Fruit fly (Drosophila melanogaster) whole organism, pupa: ENCODE measurements around the gene CG14286.

Experiments
- CG12605 ChIP-seq: fragments of 200-800 bp; sonication (Bioruptor generic); IDR thresholded peaks from 2 replicates; pipeline ENCODE4 v1.3.6; 2022; ENCODE audit warnings: missing biosample characterization, missing genetic modification characterization
- CG14655 ChIP-seq: fragments of 200-800 bp; sonication (Bioruptor generic); optimal IDR thresholded peaks from 3 replicates; lab custom pipeline; 2017; ENCODE audit warnings: mild to moderate bottlenecking, missing biosample characterization, missing genetic modification reagents, missing genetic modification characterization
- CG17806 ChIP-seq: fragments of 200-800 bp; sonication (Bioruptor generic); optimal IDR thresholded peaks from 2 replicates; lab custom pipeline; 2018; ENCODE audit warnings: missing biosample characterization, mild to moderate bottlenecking, missing genetic modification characterization, moderate library complexity
- CG9948 ChIP-seq: fragments of 200-800 bp; sonication (Bioruptor generic); optimal IDR thresholded peaks from 2 replicates; lab custom pipeline; 2018; ENCODE audit warnings: missing biosample characterization, mild to moderate bottlenecking, missing genetic modification characterization, moderate library complexity
- EcR ChIP-seq: fragments of 200-800 bp; sonication (Bioruptor generic); optimal IDR thresholded peaks from 3 replicates; lab custom pipeline; 2019; ENCODE audit warnings: missing biosample characterization, missing genetic modification characterization, mild to moderate bottlenecking, moderate library complexity, missing genetic modification reagents
- Pif1A ChIP-seq: fragments of 200-800 bp; sonication (Bioruptor generic); optimal IDR thresholded peaks from 3 replicates; lab custom pipeline; 2016; ENCODE audit warnings: missing biosample characterization, missing genetic modification characterization
- Snoo ChIP-seq: fragments of 200-800 bp; sonication (Bioruptor generic); optimal IDR thresholded peaks from 3 replicates; lab custom pipeline; 2017; ENCODE audit warnings: missing biosample characterization, mild to moderate bottlenecking, missing genetic modification characterization, inconsistent platforms
- gl ChIP-seq: fragments of 200-800 bp; sonication (Bioruptor generic); optimal IDR thresholded peaks from 2 replicates; lab custom pipeline; 2018; ENCODE audit warnings: missing biosample characterization, mild to moderate bottlenecking, missing genetic modification characterization

DNA sequence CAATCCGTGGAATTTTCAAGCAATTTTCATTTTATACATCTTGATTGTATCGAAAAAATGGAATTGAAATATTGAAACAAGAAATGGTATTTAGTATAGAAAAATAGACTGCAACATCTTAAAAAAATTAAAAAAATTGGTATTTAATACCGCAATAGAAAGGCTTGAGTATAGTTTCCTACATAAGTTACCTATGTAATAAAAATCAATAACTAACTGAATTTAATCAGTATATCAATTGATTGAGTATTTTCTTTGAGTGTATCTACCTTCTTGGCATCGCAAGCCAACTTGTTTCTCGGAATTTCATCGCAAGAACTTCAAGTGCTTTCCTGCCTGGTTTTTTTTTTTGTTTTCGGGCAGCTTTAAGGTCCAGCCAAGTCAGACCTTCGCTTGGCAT lies 33.4 kb upstream of the CG14286 start:
- TF ChIP-seq EcR (GFP tag; lab: Kevin White, UChicago) (no peak), Snoo (tag; lab: Kevin White, UChicago) (peak; percentile 53), CG9948 (tag; lab: Kevin White, UChicago) (peak; percentile 84), CG17806 (peak; percentile 78), Pif1A (GFP tag; lab: Kevin White, UChicago) (peak; percentile 56), CG12605 (GFP tag; lab: Robert Waterston, UW) (no peak), CG14655 (GFP tag; lab: Kevin White, UChicago) (peak; percentile 79), gl (tag; lab: Kevin White, UChicago) (peak; percentile 16)
